Worm (Caenorhabditis elegans) whole organism, mixed stage, embryonic: ENCODE measurements around the gene srh-2.

ENCODE experiments used
- blmp-1 ChIP-seq: fragments of 150-350 bp; optimal IDR thresholded peaks from 2 replicates; lab custom pipeline; 2014; ENCODE audit warnings: missing biosample characterization, missing genetic modification characterization
- ces-1 ChIP-seq: fragments of 150-350 bp; optimal IDR thresholded peaks from 2 replicates; lab custom pipeline; 2014; ENCODE audit warnings: missing biosample characterization, missing genetic modification reagents, missing genetic modification characterization
- elt-1 ChIP-seq: sonication (generic microtip); optimal IDR thresholded peaks from 2 replicates; lab custom pipeline; 2017; ENCODE audit warnings: missing genetic modification characterization, mild to moderate bottlenecking, missing compliant biosample characterization, antibody characterized with exemption, moderate library complexity, borderline replicate concordance; ENCODE audit not compliant: insufficient read depth
- hlh-1 ChIP-seq: fragments of 150-350 bp; optimal IDR thresholded peaks from 2 replicates; lab custom pipeline; 2014; ENCODE audit warnings: missing biosample characterization, missing genetic modification reagents, missing genetic modification characterization
- lin-13 ChIP-seq: fragments of 150-350 bp; optimal IDR thresholded peaks from 2 replicates; lab custom pipeline; 2014; ENCODE audit warnings: missing biosample characterization, missing genetic modification characterization
- lsy-2 ChIP-seq: fragments of 150-350 bp; optimal IDR thresholded peaks from 2 replicates; lab custom pipeline; 2014; ENCODE audit warnings: missing biosample characterization, missing genetic modification characterization
- nhr-12 ChIP-seq: fragments of 150-350 bp; optimal IDR thresholded peaks from 2 replicates; lab custom pipeline; 2014; ENCODE audit warnings: missing biosample characterization, missing genetic modification characterization
- nhr-2 ChIP-seq: fragments of 150-350 bp; optimal IDR thresholded peaks from 2 replicates; lab custom pipeline; 2014; ENCODE audit warnings: missing biosample characterization, missing genetic modification characterization
- nhr-237 ChIP-seq: fragments of 150-350 bp; optimal IDR thresholded peaks from 2 replicates; lab custom pipeline; 2014; ENCODE audit warnings: missing biosample characterization, missing genetic modification characterization
- snpc-4 ChIP-seq: fragments of 150-350 bp; optimal IDR thresholded peaks from 2 replicates; lab custom pipeline; 2014; ENCODE audit warnings: missing biosample characterization, missing genetic modification characterization

DNA sequence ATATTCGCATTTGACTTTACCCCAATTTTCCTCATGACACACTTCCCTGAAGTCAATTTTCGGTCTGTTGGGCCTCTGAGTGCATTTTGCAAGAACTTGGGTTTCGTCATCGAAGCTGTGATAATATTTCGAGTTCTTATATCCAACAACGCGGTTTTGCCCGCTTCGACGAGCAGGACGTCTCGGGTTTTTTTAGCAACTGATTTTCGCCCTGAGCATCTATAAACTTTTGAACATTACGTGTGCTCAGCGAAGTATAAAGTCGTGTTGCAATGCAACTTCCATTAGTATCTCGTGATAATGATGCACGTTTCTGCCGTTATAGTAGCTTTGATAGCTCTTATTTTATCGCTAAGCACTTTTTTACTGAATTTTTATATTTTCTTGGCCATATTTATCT lies 51.9 kb downstream of the srh-2 start, which contains the start of gene srbc-60:
- TF ChIP-seq lsy-2 (no peak), lin-13 (tag; lab: Kevin White, UChicago) (no peak), snpc-4 (tag; lab: Kevin White, UChicago) (no peak), ces-1 (no peak), elt-1 (tag; lab: Kevin White, UChicago) (no peak), nhr-237 (tag; lab: Kevin White, UChicago) (no peak), blmp-1 (tag; lab: Kevin White, UChicago) (no peak), nhr-12 (tag; lab: Kevin White, UChicago) (no peak), hlh-1 (no peak), nhr-2 (tag; lab: Kevin White, UChicago) (no peak)
